Worm (Caenorhabditis elegans): ENCODE data around the gene srx-31.

Gene srx-31

ce11 chrV:802726-803125 is 20.1 kb downstream of the srx-31 start:
- TF ChIP-seq lin-11 (tag; optimal IDR thresholded peaks at IDR 0.05) (no peak), ztf-11 (tag; optimal IDR thresholded peaks at IDR 0.05) (no peak)

ce11 chrV:801555-802060 is 21.2 kb downstream of the srx-31 start:
- TF ChIP-seq Y55F3AM.14 (GFP tag; optimal IDR thresholded peaks at IDR 0.05) (no peak), nhr-237 (tag; optimal IDR thresholded peaks at IDR 0.05) (no peak), ceh-16 (tag; optimal IDR thresholded peaks at IDR 0.05) (peak; percentile 33), elt-1 (tag; optimal IDR thresholded peaks at IDR 0.05) (peak; percentile 89), sma-9 (GFP tag; optimal IDR thresholded peaks at IDR 0.05) (peak; percentile 77), sma-9 (tag; optimal IDR thresholded peaks at IDR 0.05) (no peak)

ce11 chrV:800271-800670 is 22.6 kb downstream of the srx-31 start:
- TF ChIP-seq zag-1 (tag; optimal IDR thresholded peaks at IDR 0.05): no peak
- TF ChIP-seq sma-9 (GFP tag; optimal IDR thresholded peaks at IDR 0.05): peak; percentile 70
- no peak for TF ChIP-seq sma-9 (tag; optimal IDR thresholded peaks at IDR 0.05)
- TF ChIP-seq elt-1 (tag; optimal IDR thresholded peaks at IDR 0.05): peak; percentile 3

- TF ChIP-seq blmp-1 (tag; optimal IDR thresholded peaks at IDR 0.05; ENCODE audit: insufficient read depth): no peak
- no peak for TF ChIP-seq zag-1 (tag; optimal IDR thresholded peaks at IDR 0.05)
Observed at ce11 chrV:797241-797640, 25.6 kb downstream of the srx-31 start.

DNA sequence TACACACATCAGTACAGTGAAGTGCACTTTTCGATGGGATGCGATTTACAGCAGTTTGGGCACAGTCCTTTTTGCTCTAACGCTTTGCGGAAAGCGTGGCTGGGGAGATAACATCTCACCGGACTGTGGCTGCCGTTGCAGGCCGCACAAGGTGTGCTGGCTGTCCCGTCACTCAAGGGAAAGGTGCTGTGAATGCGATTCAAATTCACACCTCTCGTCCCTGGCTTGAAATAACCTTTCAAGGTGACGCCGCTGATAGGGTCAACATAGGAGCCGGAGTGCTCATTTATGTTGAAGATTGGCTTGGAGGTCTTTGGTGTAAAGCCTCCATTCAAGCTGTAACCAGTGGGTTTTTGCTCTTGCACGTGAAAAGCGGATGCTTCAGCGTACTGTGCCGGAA is 28.7 kb downstream of the srx-31 start:
- TF ChIP-seq snpc-4 (tag; optimal IDR thresholded peaks at IDR 0.05) (no peak), alr-1 (tag; optimal IDR thresholded peaks at IDR 0.05) (no peak), nhr-129 (tag; optimal IDR thresholded peaks at IDR 0.05) (no peak), blmp-1 (tag; optimal IDR thresholded peaks at IDR 0.05; ENCODE audit: insufficient read depth) (no peak), crh-2 (tag; optimal IDR thresholded peaks at IDR 0.05) (no peak), lin-13 (GFP tag; optimal IDR thresholded peaks at IDR 0.05) (no peak), F13H6.1 (tag; optimal IDR thresholded peaks at IDR 0.05) (no peak)

DNA sequence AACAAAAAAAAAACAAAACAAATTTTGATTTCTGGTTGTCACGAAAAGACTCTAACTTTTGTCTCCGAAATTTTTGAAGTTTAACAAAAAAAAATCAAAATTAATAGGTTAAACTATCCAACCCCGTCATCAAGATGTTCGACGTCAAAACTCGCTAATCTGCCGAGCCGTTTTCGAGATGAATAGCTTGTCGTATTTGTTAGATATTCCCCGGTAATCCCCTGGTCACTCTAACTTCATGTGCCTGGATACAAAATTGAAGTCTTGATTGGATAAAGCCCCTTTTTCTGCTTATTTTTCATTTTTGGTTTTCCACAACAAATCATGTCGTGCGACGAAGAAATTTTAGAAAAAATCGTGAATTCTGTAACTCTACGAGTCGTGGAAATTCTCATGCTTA is 40.4 kb downstream of the srx-31 start, which contains the start of gene srab-16:
srab-16 (plus strand) TSS at position 301 of the 400 bp plus-strand sequence.
- TF ChIP-seq ama-1 (optimal IDR thresholded peaks at IDR 0.05) (no peak), gmeb-1 (tag; optimal IDR thresholded peaks at IDR 0.05) (no peak), dmd-4 (tag; optimal IDR thresholded peaks at IDR 0.05) (no peak), nhr-10 (tag; optimal IDR thresholded peaks at IDR 0.05) (no peak), lin-39 (tag; optimal IDR thresholded peaks at IDR 0.05) (no peak), aly-2 (tag; optimal IDR thresholded peaks at IDR 0.05) (no peak), mbf-1 (tag; optimal IDR thresholded peaks at IDR 0.05) (no peak), R02D3.7 (tag; optimal IDR thresholded peaks at IDR 0.05) (no peak), mdl-1 (tag; optimal IDR thresholded peaks at IDR 0.05) (no peak), nhr-129 (tag; optimal IDR thresholded peaks at IDR 0.05) (no peak), fos-1 (tag; optimal IDR thresholded peaks at IDR 0.05) (no peak), snpc-4 (tag; optimal IDR thresholded peaks at IDR 0.05) (no peak), nhr-11 (tag; optimal IDR thresholded peaks at IDR 0.05) (no peak)

- TF ChIP-seq egl-27 (tag; optimal IDR thresholded peaks at IDR 0.05) (no peak), peb-1 (tag; optimal IDR thresholded peaks at IDR 0.05) (no peak), nhr-12 (tag; optimal IDR thresholded peaks at IDR 0.05) (no peak), nhr-11 (tag; optimal IDR thresholded peaks at IDR 0.05) (no peak), R02D3.7 (tag; optimal IDR thresholded peaks at IDR 0.05) (no peak), unc-55 (GFP tag; optimal IDR thresholded peaks at IDR 0.05) (no peak), lin-39 (tag; optimal IDR thresholded peaks at IDR 0.05) (no peak)
Observed at ce11 chrV:779999-780398, 42.8 kb downstream of the srx-31 start, which contains the start of gene srbc-60. TSS of gene srbc-60 (plus strand) at chrV:780299.
